Worm (Caenorhabditis elegans) whole organism, L3 larva: ENCODE measurements around the gene fbxc-21.

Experiments used
- aly-2 ChIP-seq: fragments of 150-350 bp; optimal IDR thresholded peaks from 2 replicates; lab custom pipeline; 2014; ENCODE audit warnings: missing biosample characterization, missing genetic modification characterization
- fkh-10 ChIP-seq: sonication (generic microtip); optimal IDR thresholded peaks from 2 replicates; lab custom pipeline; 2017; ENCODE audit warnings: missing biosample characterization, missing genetic modification reagents, missing genetic modification characterization
- fkh-2 ChIP-seq: fragments of 150-350 bp; optimal IDR thresholded peaks from 2 replicates; lab custom pipeline; 2014; ENCODE audit warnings: missing biosample characterization, missing genetic modification reagents, missing genetic modification characterization
- jun-1 ChIP-seq: fragments of 150-350 bp; optimal IDR thresholded peaks from 2 replicates; lab custom pipeline; 2014; ENCODE audit warnings: missing biosample characterization, missing genetic modification reagents, missing genetic modification characterization
- nhr-11 ChIP-seq: fragments of 150-350 bp; optimal IDR thresholded peaks from 2 replicates; lab custom pipeline; 2014; ENCODE audit warnings: missing biosample characterization, missing genetic modification characterization
- unc-62 ChIP-seq: fragments of 150-350 bp; sonication (generic microtip); optimal IDR thresholded peaks from 4 replicates; lab custom pipeline; 2014; ENCODE audit warnings: missing biosample characterization, missing genetic modification reagents, missing genetic modification characterization

DNA sequence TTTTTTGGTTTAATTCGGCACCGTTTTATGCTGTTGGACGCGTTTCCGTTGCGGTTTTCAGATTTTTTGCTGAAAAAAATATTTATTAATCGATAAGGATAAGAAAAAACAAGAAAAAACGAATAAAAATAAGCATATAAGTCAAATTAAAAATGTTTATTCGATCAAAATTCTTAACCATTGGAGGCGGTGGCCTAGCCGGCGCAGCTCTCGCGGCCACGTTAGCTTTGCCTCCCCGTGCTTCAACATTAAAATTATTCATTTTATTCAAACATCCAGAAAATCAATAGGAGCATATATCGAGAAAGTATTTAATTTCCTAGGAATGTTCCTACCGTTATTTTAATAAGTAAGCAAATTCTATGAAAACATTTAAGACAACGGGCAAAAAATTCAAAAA is 29.8 kb downstream of the fbxc-21 start, which contains the start of gene ZC204.14:
- no peak for TF ChIP-seq unc-62 (GFP tag; lab: Kevin White, UChicago)
- no peak for TF ChIP-seq aly-2 (tag; lab: Kevin White, UChicago)
- no peak for TF ChIP-seq fkh-10 (GFP tag; lab: Kevin White, UChicago)
- no peak for TF ChIP-seq jun-1 (tag; lab: Kevin White, UChicago)
- no peak for TF ChIP-seq fkh-2 (tag; lab: Kevin White, UChicago)
- TF ChIP-seq nhr-11 (tag; lab: Kevin White, UChicago) = no peak
